Worm (Caenorhabditis elegans): ENCODE data around the gene nduf-2.2.

The nduf-2.2 gene

DNA sequence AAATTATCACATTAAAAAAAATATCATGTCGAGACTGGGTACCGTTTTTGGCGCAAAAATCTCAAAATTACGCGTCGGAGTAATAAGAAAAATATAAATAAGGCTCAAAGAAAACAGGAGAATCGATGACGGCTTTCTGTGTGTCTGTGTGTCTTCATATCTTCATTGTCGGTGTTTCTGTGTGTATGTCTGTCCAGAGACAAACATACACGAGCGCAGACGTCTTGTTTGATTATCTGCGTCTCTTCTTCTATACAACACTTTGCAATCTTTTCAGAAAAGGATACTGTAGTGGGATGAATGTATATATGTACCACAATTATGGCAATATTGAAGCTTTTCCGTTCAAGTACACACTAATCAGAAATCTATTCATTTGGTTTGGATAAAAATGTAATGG is 20.7 kb upstream of the nduf-2.2 start, which contains the start of gene C05D11.13 (continued):
- peak; percentile 39 for TF ChIP-seq nhr-102 (tag; optimal IDR thresholded peaks at IDR 0.05)
- peak; percentile 42 for TF ChIP-seq mxl-3 (GFP tag; optimal IDR thresholded peaks at IDR 0.05)
- no peak for TF ChIP-seq cey-2 (tag; optimal IDR thresholded peaks at IDR 0.05; ENCODE audit: borderline replicate concordance, insufficient read depth)
- TF ChIP-seq nhr-237 (tag; optimal IDR thresholded peaks at IDR 0.05) = no peak
- no peak for TF ChIP-seq F49E8.2 (tag; optimal IDR thresholded peaks at IDR 0.05; ENCODE audit: borderline replicate concordance)
- TF ChIP-seq R02D3.7 (tag; optimal IDR thresholded peaks at IDR 0.05) = no peak
- no peak for TF ChIP-seq daf-12 (tag; optimal IDR thresholded peaks at IDR 0.05)
- no peak for TF ChIP-seq snpc-1.2 (GFP tag; IDR thresholded peaks at IDR 0.05)
- TF ChIP-seq nhr-42 (GFP tag; IDR thresholded peaks at IDR 0.05) = no peak
- TF ChIP-seq mes-2 (tag; optimal IDR thresholded peaks at IDR 0.05; ENCODE audit: poor library complexity, severe bottlenecking) = peak; percentile 56
- TF ChIP-seq ces-1 (GFP tag; optimal IDR thresholded peaks at IDR 0.05) = no peak
- TF ChIP-seq mdl-1 (tag; optimal IDR thresholded peaks at IDR 0.05) = peak; percentile 28 to 74
- TF ChIP-seq skn-1 (tag; optimal IDR thresholded peaks at IDR 0.05) = no peak
- peak; percentile 31 for TF ChIP-seq F10B5.3 (tag; optimal IDR thresholded peaks at IDR 0.05)
- peak; percentile 34; the same call in 1 of the 2 replicates for TF ChIP-seq hmg-1.1 (GFP tag; IDR thresholded peaks at IDR 0.05)
- TF ChIP-seq ceh-28 (tag; optimal IDR thresholded peaks at IDR 0.05) = no peak
- no peak for TF ChIP-seq saeg-2 (GFP tag; IDR thresholded peaks at IDR 0.05)
- TF ChIP-seq dmd-8 (GFP tag; IDR thresholded peaks at IDR 0.05) = no peak
- TF ChIP-seq nhr-28 (tag; optimal IDR thresholded peaks at IDR 0.05) = peak; percentile 43
- peak in 1 of 2 experiments; percentile 86 for TF ChIP-seq lsy-2 (tag; optimal IDR thresholded peaks at IDR 0.05)
- TF ChIP-seq hlh-30 (tag; optimal IDR thresholded peaks at IDR 0.05; ENCODE audit: insufficient read depth) = peak; percentile 56
- peak; percentile 64 for TF ChIP-seq dve-1 (tag; optimal IDR thresholded peaks at IDR 0.05; ENCODE audit: insufficient read depth)
- TF ChIP-seq ctbp-1 (GFP tag; IDR thresholded peaks at IDR 0.05) = no peak
- TF ChIP-seq duxl-1 (tag; optimal IDR thresholded peaks at IDR 0.05; ENCODE audit: poor library complexity) = peak; percentile 66
- no peak for TF ChIP-seq nhr-48 (tag; optimal IDR thresholded peaks at IDR 0.05)
- peak; percentile 37 for TF ChIP-seq rbr-2 (tag; optimal IDR thresholded peaks at IDR 0.05)
- TF ChIP-seq hlh-11 (tag; optimal IDR thresholded peaks at IDR 0.05) = peak; percentile 49
- TF ChIP-seq jun-1 (tag; optimal IDR thresholded peaks at IDR 0.05) = no peak
- TF ChIP-seq nhr-6 (tag; optimal IDR thresholded peaks at IDR 0.05) = peak; percentile 54
- no peak for TF ChIP-seq F26F4.8 (GFP tag; conservative IDR thresholded peaks at IDR 0.05)
- peak; percentile 63; the same call in 1 of the 2 replicates for TF ChIP-seq T26A8.4 (GFP tag; IDR thresholded peaks at IDR 0.05)
- no peak for TF ChIP-seq lin-39 (tag; optimal IDR thresholded peaks at IDR 0.05)
- no peak for TF ChIP-seq dmd-9 (GFP tag; IDR thresholded peaks at IDR 0.05)

DNA sequence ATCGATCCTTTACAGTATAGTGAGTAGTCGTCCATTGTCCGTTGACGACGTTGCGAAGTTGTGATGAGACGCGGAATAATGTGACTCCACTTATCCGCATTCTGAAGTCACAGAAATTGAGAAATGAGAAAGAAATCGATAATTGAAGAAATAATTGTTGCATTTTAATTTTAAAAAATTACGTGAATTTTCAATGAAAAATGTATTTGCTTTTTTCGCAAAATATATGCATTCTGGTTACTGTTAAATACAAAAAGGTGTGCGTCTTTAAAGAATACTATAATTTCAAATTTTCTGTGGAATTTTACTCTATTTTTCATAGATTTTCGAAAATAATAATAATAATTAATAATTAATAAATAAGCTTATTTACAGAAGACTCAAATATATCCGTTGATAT is 18.2 kb upstream of the nduf-2.2 start, which contains the start of gene let-721:
let-721 (minus strand) TSS at position 101 of the 400 bp plus-strand sequence.
- TF ChIP-seq ceh-82 (tag; optimal IDR thresholded peaks at IDR 0.05) = no peak
- TF ChIP-seq egl-43 (GFP tag; IDR thresholded peaks at IDR 0.05) = no peak
- no peak for TF ChIP-seq nhr-102 (tag; optimal IDR thresholded peaks at IDR 0.05)
- no peak for TF ChIP-seq lim-7 (GFP tag; IDR thresholded peaks at IDR 0.05)
- no peak for TF ChIP-seq lir-3 (tag; optimal IDR thresholded peaks at IDR 0.05)
- no peak for TF ChIP-seq gei-8 (GFP tag; optimal IDR thresholded peaks at IDR 0.05)
- TF ChIP-seq unc-62 (GFP tag; optimal IDR thresholded peaks at IDR 0.05 in 1 of 2) = peak in 1 of 2 experiments; percentile 45
- no peak for TF ChIP-seq unc-62 (tag; optimal IDR thresholded peaks at IDR 0.05)
- TF ChIP-seq vab-7 (GFP tag; IDR thresholded peaks at IDR 0.05) = 0 out of 2 replicates have a peak, but pooled peaks have one; percentile 11
- TF ChIP-seq pqm-1 (tag; optimal IDR thresholded peaks at IDR 0.05) = no peak
- TF ChIP-seq ceh-44 (GFP tag; IDR thresholded peaks at IDR 0.05) = no peak
- TF ChIP-seq nhr-77 (tag; optimal IDR thresholded peaks at IDR 0.05) = no peak
- no peak for TF ChIP-seq lin-1 (GFP tag; IDR thresholded peaks at IDR 0.05)
- no peak for TF ChIP-seq hlh-11 (tag; optimal IDR thresholded peaks at IDR 0.05)
- no peak for TF ChIP-seq arid-1 (GFP tag; conservative IDR thresholded peaks at IDR 0.05)

All from whole organism, L4 larva.